Fruit fly (Drosophila melanogaster) Kc167 (cell line): ENCODE data around the gene CG15580.

Experiments used
- Myc ChIP-seq: fragments of >200 bp; optimal IDR thresholded peaks from 2 replicates; lab custom pipeline; 2017; ENCODE audit warnings: missing external identifiers
- Sin3A ChIP-seq: fragments of >200 bp; optimal IDR thresholded peaks from 2 replicates; lab custom pipeline; 2018; ENCODE audit warnings: missing external identifiers
- h ChIP-seq: fragments of >200 bp; optimal IDR thresholded peaks from 3 replicates; lab custom pipeline; 2018; ENCODE audit warnings: missing external identifiers
- insv ChIP-seq: fragments of >200 bp; optimal IDR thresholded peaks from 3 replicates; lab custom pipeline; 2018; ENCODE audit warnings: missing external identifiers
- psq ChIP-seq: fragments of >200 bp; optimal IDR thresholded peaks from 2 replicates; lab custom pipeline; 2017; ENCODE audit warnings: missing external identifiers

- no peak for TF ChIP-seq insv (lab: Kevin White, UChicago)
- no peak for TF ChIP-seq Myc (lab: Kevin White, UChicago)
- no peak for TF ChIP-seq Sin3A
- TF ChIP-seq h (lab: Kevin White, UChicago), result no peak
- no peak for TF ChIP-seq psq (lab: Kevin White, UChicago)
These were observed 45.5 kb downstream of the CG15580 start, which contains the start of gene CG10280 for dm6 chr3R:6011832-6012231.
